Worm (Caenorhabditis elegans) whole organism, L3 larva: ENCODE measurements around the gene H10D18.5.

Experiments
- R02D3.7 ChIP-seq: fragments of 150-350 bp; optimal IDR thresholded peaks from 2 replicates; lab custom pipeline; 2014; ENCODE audit warnings: missing biosample characterization, missing genetic modification characterization
- ZK546.5 ChIP-seq: sonication (generic microtip); optimal IDR thresholded peaks from 2 replicates; lab custom pipeline; 2017; ENCODE audit warnings: missing biosample characterization, missing genetic modification characterization
- ama-1 ChIP-seq: fragments of 150-350 bp; optimal IDR thresholded peaks from 2 replicates; lab custom pipeline; 2018
- ceh-16 ChIP-seq: sonication (generic microtip); optimal IDR thresholded peaks from 2 replicates; lab custom pipeline; 2017; ENCODE audit warnings: missing biosample characterization, missing genetic modification characterization
- egl-5 ChIP-seq: fragments of 150-350 bp; optimal IDR thresholded peaks from 2 replicates; lab custom pipeline; 2017; ENCODE audit warnings: missing biosample characterization, missing genetic modification reagents, missing genetic modification characterization, inconsistent platforms
- elt-1 ChIP-seq: fragments of 150-350 bp; optimal IDR thresholded peaks from 2 replicates; lab custom pipeline; 2014; ENCODE audit warnings: missing biosample characterization, missing genetic modification characterization
- elt-2 ChIP-seq: sonication (generic microtip); optimal IDR thresholded peaks from 2 replicates; lab custom pipeline; 2016; ENCODE audit warnings: missing genetic modification reagents, mild to moderate bottlenecking, missing genetic modification characterization, missing compliant biosample characterization
- elt-3 ChIP-seq, 3 experiments: fragments of 150-350 bp in 1 of 3; sonication (generic microtip) in 2 of 3; optimal IDR thresholded peaks; 2 replicates in 2 of 3; 4 replicates in 1 of 3; lab custom pipeline; 2014 to 2017; ENCODE audit warnings: missing biosample characterization in 3 of 3, missing genetic modification characterization in 3 of 3
- eor-1 ChIP-seq, 2 experiments: fragments of 150-350 bp; optimal IDR thresholded peaks; 2 replicates each; lab custom pipeline; 2014 to 2018; ENCODE audit warnings: missing biosample characterization in 2 of 2, missing genetic modification characterization in 2 of 2
- fkh-10 ChIP-seq: sonication (generic microtip); optimal IDR thresholded peaks from 2 replicates; lab custom pipeline; 2017; ENCODE audit warnings: missing biosample characterization, missing genetic modification reagents, missing genetic modification characterization
- fkh-2 ChIP-seq: fragments of 150-350 bp; optimal IDR thresholded peaks from 2 replicates; lab custom pipeline; 2014; ENCODE audit warnings: missing biosample characterization, missing genetic modification reagents, missing genetic modification characterization
- fos-1 ChIP-seq: fragments of 150-350 bp; optimal IDR thresholded peaks from 2 replicates; lab custom pipeline; 2014; ENCODE audit warnings: missing biosample characterization, missing genetic modification characterization
- lin-39 ChIP-seq: fragments of 150-350 bp; optimal IDR thresholded peaks from 2 replicates; lab custom pipeline; 2018; ENCODE audit warnings: missing biosample characterization, missing genetic modification reagents, missing genetic modification characterization
- lsy-12 ChIP-seq: sonication (generic microtip); optimal IDR thresholded peaks from 2 replicates; lab custom pipeline; 2016; ENCODE audit warnings: mild to moderate bottlenecking, missing genetic modification characterization, missing compliant biosample characterization
- nhr-11 ChIP-seq: fragments of 150-350 bp; optimal IDR thresholded peaks from 2 replicates; lab custom pipeline; 2014; ENCODE audit warnings: missing biosample characterization, missing genetic modification characterization
- nhr-23 ChIP-seq: fragments of 150-350 bp; optimal IDR thresholded peaks from 2 replicates; lab custom pipeline; 2014; ENCODE audit warnings: missing biosample characterization, missing genetic modification reagents, missing genetic modification characterization
- nhr-25 ChIP-seq: sonication (generic microtip); optimal IDR thresholded peaks from 2 replicates; lab custom pipeline; 2017; ENCODE audit warnings: missing biosample characterization, missing genetic modification characterization
- nhr-43 ChIP-seq: sonication (generic microtip); optimal IDR thresholded peaks from 2 replicates; lab custom pipeline; 2016; ENCODE audit warnings: mild to moderate bottlenecking, missing genetic modification characterization, missing compliant biosample characterization; ENCODE audit not compliant: poor library complexity, severe bottlenecking
- nhr-67 ChIP-seq: fragments of 150-350 bp; optimal IDR thresholded peaks from 2 replicates; lab custom pipeline; 2014; ENCODE audit warnings: missing biosample characterization, missing genetic modification characterization
- nhr-76 ChIP-seq: fragments of 150-350 bp; sonication (generic microtip); optimal IDR thresholded peaks from 5 replicates; lab custom pipeline; 2014; ENCODE audit warnings: missing biosample characterization, missing genetic modification characterization
- pqm-1 ChIP-seq: fragments of 150-350 bp; optimal IDR thresholded peaks from 2 replicates; lab custom pipeline; 2017; ENCODE audit warnings: missing biosample characterization, missing genetic modification characterization, inconsistent platforms
- skn-1 ChIP-seq: fragments of 150-350 bp; optimal IDR thresholded peaks from 2 replicates; lab custom pipeline; 2014; ENCODE audit warnings: missing biosample characterization, missing genetic modification characterization
- snpc-4 ChIP-seq: fragments of 150-350 bp; optimal IDR thresholded peaks from 2 replicates; lab custom pipeline; 2014; ENCODE audit warnings: missing biosample characterization, missing genetic modification characterization
- tbx-2 ChIP-seq: sonication (generic microtip); optimal IDR thresholded peaks from 2 replicates; lab custom pipeline; 2016; ENCODE audit warnings: mild to moderate bottlenecking, missing genetic modification characterization, missing compliant biosample characterization
- unc-62 ChIP-seq: fragments of 150-350 bp; sonication (generic microtip); optimal IDR thresholded peaks from 4 replicates; lab custom pipeline; 2014; ENCODE audit warnings: missing biosample characterization, missing genetic modification reagents, missing genetic modification characterization
- zag-1 ChIP-seq: fragments of 150-350 bp; optimal IDR thresholded peaks from 2 replicates; lab custom pipeline; 2014; ENCODE audit warnings: missing biosample characterization, missing genetic modification characterization
- ztf-4 ChIP-seq: fragments of 150-350 bp; optimal IDR thresholded peaks from 2 replicates; lab custom pipeline; 2014; ENCODE audit warnings: missing biosample characterization, missing genetic modification characterization

H10D18.5 gene

ce11 chrV:3831616-3832015, at the start of gene H10D18.5:
Gene H10D18.5, minus strand, starts transcription at chrV:3831716.
- TF ChIP-seq tbx-2 (tag; lab: Kevin White, UChicago) (no peak), lin-39 (tag; lab: Kevin White, UChicago) (no peak)

DNA sequence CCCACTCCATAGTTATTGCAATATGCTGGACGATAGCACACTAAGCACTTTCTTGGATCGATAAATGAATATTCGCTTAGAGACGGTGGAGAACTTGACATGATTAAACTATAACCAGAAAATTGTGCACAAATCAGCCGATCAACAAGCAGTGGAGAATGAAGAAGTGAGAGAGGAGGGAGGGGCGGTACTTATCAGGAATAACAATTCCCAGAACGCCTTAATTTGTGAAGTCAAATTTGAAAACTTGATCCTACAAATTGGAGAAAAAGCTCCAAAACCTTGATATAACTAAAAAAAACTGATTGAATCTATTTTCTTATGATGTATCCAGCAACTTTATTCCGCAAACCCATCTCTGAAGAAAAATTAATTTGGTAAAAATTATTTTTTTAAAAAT, 46.7 kb upstream of the H10D18.5 start, which contains the start of gene nhr-159:
Gene nhr-159 (minus strand): TSS at position 101 of the 400 bp plus-strand sequence.
- TF ChIP-seq unc-62 (GFP tag; lab: Kevin White, UChicago) (no peak), nhr-76 (tag; lab: Kevin White, UChicago) (no peak), zag-1 (tag; lab: Kevin White, UChicago) (no peak), ceh-16 (tag; lab: Kevin White, UChicago) (no peak), pqm-1 (tag; lab: Kevin White, UChicago) (no peak), fkh-2 (tag; lab: Kevin White, UChicago) (no peak), elt-3 (tag; optimal IDR thresholded peaks at IDR 0.05; lab: Kevin White, UChicago) (no peak), nhr-11 (tag; lab: Kevin White, UChicago) (no peak), lsy-12 (tag; lab: Kevin White, UChicago) (no peak), fos-1 (tag; lab: Kevin White, UChicago) (no peak), lin-39 (tag; lab: Kevin White, UChicago) (no peak)

DNA sequence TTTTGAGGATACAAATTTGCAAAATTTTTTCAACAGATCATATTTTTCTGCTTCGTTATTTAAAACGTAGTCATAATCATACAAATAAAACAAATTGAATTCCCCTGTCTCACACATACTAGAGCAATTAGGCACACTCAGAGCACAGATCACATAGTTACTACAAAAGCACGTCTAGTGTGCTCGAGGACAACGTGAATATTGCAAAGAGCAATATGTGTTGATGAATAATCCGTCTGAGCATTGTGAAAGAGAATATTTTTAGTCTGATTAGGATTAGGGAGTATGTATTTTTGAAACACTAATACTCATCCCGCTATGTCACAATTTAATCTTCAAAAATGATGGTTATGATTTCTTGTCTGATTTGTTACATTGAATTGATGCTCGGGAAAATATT, 45.7 kb upstream of the H10D18.5 start:
- TF ChIP-seq ZK546.5 (tag; lab: Kevin White, UChicago) (no peak), eor-1 (tag; optimal IDR thresholded peaks at IDR 0.05; lab: Kevin White, UChicago) (no peak), nhr-67 (tag; lab: Kevin White, UChicago) (no peak), ama-1 (no peak), elt-2 (no peak), zag-1 (tag; lab: Kevin White, UChicago) (no peak), snpc-4 (tag; lab: Kevin White, UChicago) (no peak)

DNA sequence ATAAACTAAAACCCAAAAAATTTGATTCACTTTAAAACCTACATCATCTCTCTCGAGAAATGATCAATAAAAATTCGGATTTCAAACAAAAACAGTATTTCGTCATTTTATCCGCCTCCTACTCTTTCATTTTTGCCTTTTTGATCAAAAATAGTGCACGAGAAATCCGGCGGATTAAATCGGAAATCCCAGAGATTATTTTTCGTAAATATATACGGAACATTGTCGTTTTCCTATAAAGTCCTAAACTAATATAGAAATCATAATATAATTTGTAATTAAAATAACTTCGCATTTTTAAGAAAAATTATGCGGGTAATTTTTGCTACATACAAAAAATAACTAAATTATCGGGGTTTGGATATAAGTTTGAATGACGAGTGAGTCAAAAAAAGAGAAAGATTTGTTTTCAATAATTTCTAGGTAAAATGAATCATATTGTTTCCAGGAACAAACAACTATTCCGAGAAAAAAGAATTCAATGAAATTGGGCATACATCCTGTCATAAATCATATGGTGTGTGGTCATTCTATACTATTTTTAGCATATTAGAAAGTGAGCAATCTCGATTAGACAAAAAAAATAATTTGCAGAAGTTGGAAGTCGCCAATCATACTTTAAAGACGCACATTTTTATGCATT, 42.7 kb upstream of the H10D18.5 start, which contains the start of gene nhr-158:
Gene nhr-158 (minus strand): TSS at position 51 of the 643 bp plus-strand sequence.
- TF ChIP-seq elt-3 (tag; optimal IDR thresholded peaks at IDR 0.05; lab: Kevin White, UChicago) (no peak), tbx-2 (tag; lab: Kevin White, UChicago) (no peak), nhr-23 (no peak), nhr-67 (tag; lab: Kevin White, UChicago) (no peak), fkh-10 (no peak), skn-1 (tag; lab: Kevin White, UChicago) (peak; percentile 6), nhr-43 (no peak), ZK546.5 (tag; lab: Kevin White, UChicago) (no peak)

DNA sequence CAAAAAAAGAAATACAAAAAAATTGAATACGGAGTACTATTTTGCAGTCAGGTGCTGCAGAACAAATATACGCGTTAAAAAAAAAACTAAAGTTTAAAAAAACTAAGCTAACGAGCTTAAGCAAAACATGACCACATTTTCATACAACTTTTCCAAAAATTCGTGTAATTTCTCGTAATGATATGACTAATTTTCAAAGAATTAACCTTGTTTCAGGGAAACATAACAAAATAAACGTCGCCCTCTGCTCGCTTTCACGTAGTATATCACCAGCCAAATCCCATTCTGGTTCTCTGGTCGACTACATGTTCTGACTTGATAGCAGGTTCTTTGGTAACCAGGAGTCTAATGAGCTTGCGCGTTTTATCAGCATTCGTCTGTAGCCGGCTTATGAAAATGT, 38.8 kb upstream of the H10D18.5 start:
- TF ChIP-seq nhr-11 (tag; lab: Kevin White, UChicago) (peak; percentile 81), lin-39 (tag; lab: Kevin White, UChicago) (no peak)

DNA sequence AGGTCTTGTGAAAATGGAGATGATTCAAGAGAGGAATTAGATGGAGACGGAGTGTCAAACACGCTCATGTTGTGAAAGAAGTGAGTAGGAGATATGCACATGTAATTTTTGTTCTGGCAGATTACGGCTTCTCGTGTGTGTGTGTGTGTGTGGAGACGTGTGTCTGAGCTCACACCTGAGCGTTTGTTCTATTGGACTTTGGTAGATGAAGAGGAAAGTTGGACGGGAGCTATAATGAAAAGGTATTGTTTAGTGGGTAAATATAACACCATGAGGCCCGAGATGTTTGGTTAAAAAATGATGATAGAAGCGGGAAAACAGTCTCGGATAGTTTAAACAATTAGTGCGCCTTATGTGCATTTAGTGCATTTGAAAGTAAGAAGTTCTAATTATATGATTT, 37.4 kb upstream of the H10D18.5 start, which contains the start of gene nhr-157:
Gene nhr-157 (minus strand): TSS at position 101 of the 400 bp plus-strand sequence.
- no peak for TF ChIP-seq egl-5 (tag; lab: Kevin White, UChicago)
- TF ChIP-seq R02D3.7 (tag; lab: Kevin White, UChicago): no peak
- TF ChIP-seq ztf-4: no peak
- no peak for TF ChIP-seq ZK546.5 (tag; lab: Kevin White, UChicago)
- no peak for TF ChIP-seq fos-1 (tag; lab: Kevin White, UChicago)

ce11 chrV:3865273-3865672, 33.8 kb upstream of the H10D18.5 start:
- TF ChIP-seq elt-2 (no peak), elt-1 (tag; lab: Kevin White, UChicago) (peak; percentile 58), nhr-25 (tag; lab: Kevin White, UChicago) (peak; percentile 42)
